Worm (Caenorhabditis elegans) whole organism, mixed stage, embryonic: ENCODE data around the gene F28A10.7.

Experiments
- elt-1 ChIP-seq: sonication (generic microtip); optimal IDR thresholded peaks from 2 replicates; lab custom pipeline; 2017; ENCODE audit warnings: missing genetic modification characterization, mild to moderate bottlenecking, missing compliant biosample characterization, antibody characterized with exemption, moderate library complexity, borderline replicate concordance; ENCODE audit not compliant: insufficient read depth
- unc-39 ChIP-seq: fragments of 150-350 bp; optimal IDR thresholded peaks from 2 replicates; lab custom pipeline; 2014; ENCODE audit warnings: missing biosample characterization, missing genetic modification characterization

DNA sequence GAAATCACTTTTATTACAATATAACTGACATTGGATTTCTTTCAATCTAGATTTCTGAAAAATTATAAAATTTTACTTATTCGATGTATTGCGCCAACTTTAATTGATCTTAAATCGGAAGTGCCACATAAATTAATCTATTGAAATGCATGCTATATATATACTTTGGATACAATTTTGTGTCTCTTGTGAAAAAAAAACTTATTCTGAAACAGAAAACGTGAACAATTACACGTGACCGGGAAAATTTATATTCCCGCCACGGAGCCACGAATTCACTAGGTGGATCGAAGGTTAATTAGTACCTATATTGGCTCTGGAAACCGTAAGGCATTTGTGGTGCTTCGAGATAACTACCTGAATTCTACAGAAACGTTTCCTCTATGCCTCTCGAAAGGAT is 45.8 kb downstream of the F28A10.7 start, which contains the start of gene F46F5.14:
- TF ChIP-seq elt-1 (tag; lab: Kevin White, UChicago) (no peak), unc-39 (no peak)
